Fruit fly (Drosophila melanogaster) S2 (cell line): ENCODE data around the gene par-6.

ENCODE experiments used
- CG8478 ChIP-seq: fragments of >200 bp; optimal IDR thresholded peaks from 2 replicates; lab custom pipeline; 2018
- CTCF ChIP-seq, 2 experiments: fragments of >200 bp; optimal IDR thresholded peaks; 2 replicates each; lab custom pipeline; 2018

DNA sequence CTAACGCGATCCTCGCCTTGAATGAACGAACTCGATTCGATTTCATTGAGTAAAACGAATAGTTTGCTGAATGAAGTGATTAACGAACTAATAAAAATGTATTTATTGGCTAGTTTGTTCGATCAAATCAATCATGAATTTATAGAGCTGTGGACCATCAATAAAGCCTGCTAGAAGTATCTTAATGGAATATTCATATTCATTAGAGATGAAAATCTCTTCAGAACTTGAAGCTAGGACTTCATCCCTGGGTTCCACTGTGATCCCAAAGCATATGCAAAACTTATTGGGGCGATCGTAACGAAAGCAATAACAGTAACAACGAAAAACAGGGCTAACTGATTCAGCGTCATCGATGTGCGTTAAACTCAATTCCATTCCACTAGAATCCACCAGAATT, 5.9 kb upstream of the par-6 start:
- TF ChIP-seq CG8478 (lab: Kevin White, UChicago), result no peak
- no peak for TF ChIP-seq CTCF (optimal IDR thresholded peaks at IDR 0.05; lab: Kevin White, UChicago)
